Worm (Caenorhabditis elegans) whole organism, young adult: ENCODE results near the gene C45G9.6.
A peak's percentile ranks its signal among the peaks of the same experiment; 100 is the strongest.

ENCODE experiments used
- F49E8.2 ChIP-seq: sonication (generic microtip); optimal IDR thresholded peaks from 3 replicates; lab custom pipeline; 2017; ENCODE audit warnings: missing genetic modification characterization, mild to moderate bottlenecking, missing compliant biosample characterization, antibody characterized with exemption, moderate library complexity; ENCODE audit not compliant: insufficient read depth
- egrh-3 ChIP-seq: fragments of 200-800 bp; sonication (Bioruptor generic); IDR thresholded peaks from 2 replicates; pipeline ENCODE4 v1.3.6; 2022; ENCODE audit warnings: missing genetic modification reagents, missing genetic modification characterization, missing compliant biosample characterization
- madf-10 ChIP-seq: sonication (generic microtip); optimal IDR thresholded peaks from 2 replicates; lab custom pipeline; 2016; ENCODE audit warnings: mild to moderate bottlenecking, missing genetic modification characterization, missing compliant biosample characterization

ce11 chrIII:5024393-5024964 is 11.8 kb upstream of the C45G9.6 start, which contains the start of gene pcf-11:
- TF ChIP-seq F49E8.2 (tag; lab: Kevin White, UChicago): no peak
- peak; percentile 14 for TF ChIP-seq madf-10 (tag; lab: Kevin White, UChicago)
- TF ChIP-seq egrh-3 (GFP tag; lab: Robert Waterston, UW): no peak
